Worm (Caenorhabditis elegans) whole organism, L1 larva: ENCODE results near the gene F53B7.7.
A peak's percentile ranks its signal among the peaks of the same experiment; 100 is the strongest.

Source experiments
- C04F5.9 ChIP-seq: sonication (generic microtip); optimal IDR thresholded peaks from 2 replicates; lab custom pipeline; 2016; ENCODE audit warnings: missing genetic modification characterization, missing compliant biosample characterization
- Y116A8C.19 ChIP-seq: sonication (generic microtip); optimal IDR thresholded peaks from 2 replicates; lab custom pipeline; 2016; ENCODE audit warnings: missing compliant biosample characterization, missing genetic modification characterization, borderline replicate concordance
- blmp-1 ChIP-seq: fragments of 150-350 bp; optimal IDR thresholded peaks from 2 replicates; lab custom pipeline; 2014; ENCODE audit warnings: missing biosample characterization, missing genetic modification characterization
- ceh-82 ChIP-seq, 3 experiments: fragments of 150-350 bp in 1 of 3; sonication (generic microtip) in 2 of 3; optimal IDR thresholded peaks; 2 replicates each; lab custom pipeline; 2014 to 2017; ENCODE audit warnings: missing biosample characterization in 3 of 3, missing genetic modification characterization in 3 of 3
- ces-1 ChIP-seq: fragments of 150-350 bp; optimal IDR thresholded peaks from 2 replicates; lab custom pipeline; 2014; ENCODE audit warnings: missing biosample characterization, missing genetic modification reagents, missing genetic modification characterization
- dsc-1 ChIP-seq: sonication (generic microtip); optimal IDR thresholded peaks from 2 replicates; lab custom pipeline; 2016; ENCODE audit warnings: mild to moderate bottlenecking, missing genetic modification characterization, missing compliant biosample characterization
- efl-1 ChIP-seq, 4 experiments: fragments of 150-350 bp; optimal IDR thresholded peaks in 3 of 4; peaks in 1 of 4; 1 replicate in 1 of 4; 2 replicates in 3 of 4; lab custom pipeline; 2014; ENCODE audit warnings: missing biosample characterization in 2 of 4, missing genetic modification characterization in 2 of 4, missing genetic modification reagents in 2 of 4
- egl-13 ChIP-seq: sonication (generic microtip); optimal IDR thresholded peaks from 2 replicates; lab custom pipeline; 2016; ENCODE audit warnings: missing genotype, missing genetic modification reagents, missing genetic modification characterization, missing compliant biosample characterization
- elt-2 ChIP-seq: sonication (generic microtip); optimal IDR thresholded peaks from 2 replicates; lab custom pipeline; 2016; ENCODE audit warnings: missing genetic modification characterization, mild to moderate bottlenecking, inconsistent platforms, missing compliant biosample characterization, missing genetic modification reagents
- fkh-8 ChIP-seq: sonication (generic microtip); optimal IDR thresholded peaks from 2 replicates; lab custom pipeline; 2016; ENCODE audit warnings: mild to moderate bottlenecking, missing genetic modification characterization, missing compliant biosample characterization
- hlh-4 ChIP-seq: sonication (generic microtip); optimal IDR thresholded peaks from 2 replicates; lab custom pipeline; 2016; ENCODE audit warnings: mild to moderate bottlenecking, missing genetic modification characterization, missing compliant biosample characterization
- irx-1 ChIP-seq: sonication (generic microtip); optimal IDR thresholded peaks from 2 replicates; lab custom pipeline; 2016; ENCODE audit warnings: missing genetic modification characterization, missing compliant biosample characterization
- isw-1 ChIP-seq: fragments of 200-800 bp; sonication (Bioruptor generic); IDR thresholded peaks from 2 replicates; pipeline ENCODE4 v1.3.6; 2022; ENCODE audit warnings: missing genetic modification characterization, missing compliant biosample characterization
- jun-1 ChIP-seq: fragments of 150-350 bp; optimal IDR thresholded peaks from 2 replicates; lab custom pipeline; 2014; ENCODE audit warnings: missing biosample characterization, missing genetic modification reagents, missing genetic modification characterization
- lin-14 ChIP-seq: fragments of 200-800 bp; sonication (Bioruptor generic); optimal IDR thresholded peaks from 2 replicates; lab custom pipeline; 2018; ENCODE audit warnings: mild to moderate bottlenecking, missing genetic modification characterization, moderate library complexity, missing compliant biosample characterization
- lin-15B ChIP-seq: fragments of 150-350 bp; sonication (generic microtip); optimal IDR thresholded peaks from 3 replicates; lab custom pipeline; 2014; ENCODE audit warnings: missing biosample characterization, missing genetic modification characterization
- lin-39 ChIP-seq: fragments of 150-350 bp; optimal IDR thresholded peaks from 2 replicates; lab custom pipeline; 2014; ENCODE audit warnings: missing biosample characterization, missing genetic modification reagents, missing genetic modification characterization
- lir-3 ChIP-seq: sonication (generic microtip); optimal IDR thresholded peaks from 2 replicates; lab custom pipeline; 2016; ENCODE audit warnings: mild to moderate bottlenecking, missing genetic modification characterization, moderate library complexity, missing compliant biosample characterization; ENCODE audit not compliant: poor library complexity
- mdl-1 ChIP-seq, 2 experiments: fragments of 150-350 bp; optimal IDR thresholded peaks; 2 replicates each; lab custom pipeline; 2014 to 2017; ENCODE audit warnings: missing biosample characterization in 2 of 2, missing genetic modification characterization in 2 of 2, inconsistent platforms in 1 of 2
- mef-2 ChIP-seq: fragments of 150-350 bp; optimal IDR thresholded peaks from 2 replicates; lab custom pipeline; 2014; ENCODE audit warnings: missing biosample characterization, missing genetic modification characterization
- mep-1 ChIP-seq: fragments of 150-350 bp; optimal IDR thresholded peaks from 2 replicates; lab custom pipeline; 2014; ENCODE audit warnings: missing biosample characterization, missing genetic modification characterization
- nhr-11 ChIP-seq: fragments of 150-350 bp; optimal IDR thresholded peaks from 2 replicates; lab custom pipeline; 2014; ENCODE audit warnings: missing biosample characterization, missing genetic modification characterization
- nhr-20 ChIP-seq: sonication (generic microtip); optimal IDR thresholded peaks from 2 replicates; lab custom pipeline; 2016; ENCODE audit warnings: mild to moderate bottlenecking, missing genetic modification characterization, missing compliant biosample characterization
- nhr-237 ChIP-seq: fragments of 150-350 bp; optimal IDR thresholded peaks from 2 replicates; lab custom pipeline; 2014; ENCODE audit warnings: missing biosample characterization, missing genetic modification characterization
- nhr-47 ChIP-seq: sonication (generic microtip); optimal IDR thresholded peaks from 2 replicates; lab custom pipeline; 2016; ENCODE audit warnings: mild to moderate bottlenecking, missing genetic modification characterization, moderate library complexity, missing compliant biosample characterization
- nhr-71 ChIP-seq: sonication (generic microtip); optimal IDR thresholded peaks from 2 replicates; lab custom pipeline; 2016; ENCODE audit warnings: mild to moderate bottlenecking, missing genetic modification characterization, moderate library complexity, missing compliant biosample characterization
- nhr-77 ChIP-seq: fragments of 150-350 bp; optimal IDR thresholded peaks from 2 replicates; lab custom pipeline; 2014; ENCODE audit warnings: missing biosample characterization, missing genetic modification characterization
- nhr-85 ChIP-seq: sonication (generic microtip); peaks from one replicate; lab custom pipeline; 2016; ENCODE audit warnings: missing genetic modification characterization, inconsistent platforms, missing compliant biosample characterization
- nhr-90 ChIP-seq: sonication (generic microtip); optimal IDR thresholded peaks from 2 replicates; lab custom pipeline; 2016; ENCODE audit warnings: mild to moderate bottlenecking, missing genetic modification characterization, missing compliant biosample characterization; ENCODE audit not compliant: poor library complexity
- pqm-1 ChIP-seq: sonication (generic microtip); optimal IDR thresholded peaks from 3 replicates; lab custom pipeline; 2017; ENCODE audit warnings: missing biosample characterization, missing genetic modification characterization
- skn-1 ChIP-seq: fragments of 150-350 bp; optimal IDR thresholded peaks from 2 replicates; lab custom pipeline; 2014; ENCODE audit warnings: missing biosample characterization, missing genetic modification characterization
- sox-4 ChIP-seq: sonication (generic microtip); optimal IDR thresholded peaks from 2 replicates; lab custom pipeline; 2016; ENCODE audit warnings: missing genetic modification characterization, missing compliant biosample characterization
- sup-37 ChIP-seq: fragments of 200-800 bp; sonication (Bioruptor generic); optimal IDR thresholded peaks from 2 replicates; lab custom pipeline; 2018; ENCODE audit warnings: mild to moderate bottlenecking, missing genetic modification characterization, missing compliant biosample characterization
- swsn-7 ChIP-seq: sonication (generic microtip); optimal IDR thresholded peaks from 2 replicates; lab custom pipeline; 2016; ENCODE audit warnings: missing genetic modification characterization, missing compliant biosample characterization
- tbx-2 ChIP-seq: sonication (generic microtip); optimal IDR thresholded peaks from 2 replicates; lab custom pipeline; 2016; ENCODE audit warnings: missing genetic modification characterization, missing compliant biosample characterization
- unc-62 ChIP-seq: fragments of 150-350 bp; optimal IDR thresholded peaks from 2 replicates; lab custom pipeline; 2014; ENCODE audit warnings: missing biosample characterization, missing genetic modification reagents, missing genetic modification characterization
- unc-98 ChIP-seq: fragments of 200-800 bp; sonication (Bioruptor generic); IDR thresholded peaks from 2 replicates; pipeline ENCODE4 v1.3.6; 2022; ENCODE audit warnings: missing genetic modification characterization, missing compliant biosample characterization
- xbp-1 ChIP-seq: sonication (generic microtip); optimal IDR thresholded peaks from 2 replicates; lab custom pipeline; 2016; ENCODE audit warnings: missing genetic modification characterization, missing compliant biosample characterization
- zip-4 ChIP-seq: fragments of 200-800 bp; sonication (Bioruptor generic); optimal IDR thresholded peaks from 2 replicates; lab custom pipeline; 2018; ENCODE audit warnings: mild to moderate bottlenecking, missing genetic modification characterization, moderate library complexity, missing compliant biosample characterization
- ztf-4 ChIP-seq: fragments of 150-350 bp; optimal IDR thresholded peaks from 2 replicates; lab custom pipeline; 2014; ENCODE audit warnings: missing biosample characterization, missing genetic modification characterization

Gene F53B7.7

ce11 chrV:11004094-11004493 is 5.2 kb downstream of the F53B7.7 start:
- peak; percentile 12 for TF ChIP-seq nhr-47 (tag; lab: Kevin White, UChicago)
- TF ChIP-seq dsc-1 (tag; lab: Kevin White, UChicago), result peak; percentile 92
- TF ChIP-seq nhr-90 (tag; lab: Kevin White, UChicago), result no peak
- no peak for TF ChIP-seq mef-2 (tag; lab: Kevin White, UChicago)
- TF ChIP-seq ces-1 (GFP tag; lab: Kevin White, UChicago), result no peak

ce11 chrV:11007651-11008050 is 8.8 kb downstream of the F53B7.7 start:
- TF ChIP-seq unc-98 (GFP tag; lab: Robert Waterston, UW) (no peak), blmp-1 (tag; lab: Kevin White, UChicago) (peak; percentile 5), elt-2 (tag; lab: Kevin White, UChicago) (peak; percentile 62), nhr-20 (tag; lab: Kevin White, UChicago) (no peak)

DNA sequence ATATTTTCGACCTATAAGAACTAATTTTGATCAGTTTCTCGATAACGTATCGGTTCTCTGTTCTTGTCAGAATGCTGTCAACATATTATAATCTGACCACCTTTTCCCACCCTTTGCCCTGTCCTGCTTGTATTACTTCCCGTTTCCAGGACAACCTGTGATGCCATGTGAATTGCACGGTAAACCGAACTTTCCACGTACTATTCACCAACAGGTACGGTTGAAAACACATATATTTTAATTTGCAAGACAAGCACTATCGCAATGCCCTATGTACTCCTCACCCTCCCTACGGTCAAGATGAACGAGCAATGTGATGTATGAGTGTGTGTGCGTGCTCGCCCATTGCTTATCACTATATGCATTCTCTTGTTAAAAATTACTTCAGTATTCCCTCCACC is 10.2 kb downstream of the F53B7.7 start:
- no peak for TF ChIP-seq egl-13 (tag; lab: Kevin White, UChicago)
- peak; percentile 71 for TF ChIP-seq elt-2 (tag; lab: Kevin White, UChicago)
- no peak for TF ChIP-seq mdl-1 (tag; optimal IDR thresholded peaks at IDR 0.05; lab: Kevin White, UChicago)
- peak; percentile 11 for TF ChIP-seq jun-1 (tag; lab: Kevin White, UChicago)
- no peak for TF ChIP-seq efl-1 (optimal IDR thresholded peaks at IDR 0.05; lab: Kevin White, UChicago)
- peak in 1 of 2 experiments; percentile 82 for TF ChIP-seq efl-1 (GFP tag; optimal IDR thresholded peaks at IDR 0.05 in 1 of 2; lab: Kevin White, UChicago)
- no peak for TF ChIP-seq pqm-1 (tag; lab: Kevin White, UChicago)
- TF ChIP-seq fkh-8 (tag; lab: Kevin White, UChicago), result no peak
- no peak for TF ChIP-seq mep-1 (tag; lab: Kevin White, UChicago)
- no peak for TF ChIP-seq nhr-77 (tag; lab: Kevin White, UChicago)

ce11 chrV:11010768-11011167 is 11.9 kb downstream of the F53B7.7 start:
- TF ChIP-seq lin-14, result peak; percentile 4
- TF ChIP-seq dsc-1 (tag; lab: Kevin White, UChicago), result no peak
- TF ChIP-seq C04F5.9, result no peak
- no peak for TF ChIP-seq nhr-11 (tag; lab: Kevin White, UChicago)
- peak; percentile 54 for TF ChIP-seq sox-4 (tag; lab: Kevin White, UChicago)
- TF ChIP-seq elt-2 (tag; lab: Kevin White, UChicago), result no peak
- no peak for TF ChIP-seq lin-15B (tag; lab: Kevin White, UChicago)
- no peak for TF ChIP-seq mdl-1 (tag; optimal IDR thresholded peaks at IDR 0.05; lab: Kevin White, UChicago)
- TF ChIP-seq fkh-8 (tag; lab: Kevin White, UChicago), result peak; percentile 78
- TF ChIP-seq irx-1, result no peak
- no peak for TF ChIP-seq jun-1 (tag; lab: Kevin White, UChicago)
- TF ChIP-seq nhr-47 (tag; lab: Kevin White, UChicago), result peak; percentile 39
- TF ChIP-seq nhr-237 (tag; lab: Kevin White, UChicago), result no peak
- peak; percentile 23 for TF ChIP-seq egl-13 (tag; lab: Kevin White, UChicago)
- TF ChIP-seq swsn-7 (tag; lab: Kevin White, UChicago), result no peak
- TF ChIP-seq xbp-1 (tag; lab: Kevin White, UChicago), result no peak
- no peak for TF ChIP-seq skn-1 (tag; lab: Kevin White, UChicago)
- TF ChIP-seq nhr-71 (tag; lab: Kevin White, UChicago), result peak; percentile 32
- TF ChIP-seq, all 84 proteins: peak for 6

DNA sequence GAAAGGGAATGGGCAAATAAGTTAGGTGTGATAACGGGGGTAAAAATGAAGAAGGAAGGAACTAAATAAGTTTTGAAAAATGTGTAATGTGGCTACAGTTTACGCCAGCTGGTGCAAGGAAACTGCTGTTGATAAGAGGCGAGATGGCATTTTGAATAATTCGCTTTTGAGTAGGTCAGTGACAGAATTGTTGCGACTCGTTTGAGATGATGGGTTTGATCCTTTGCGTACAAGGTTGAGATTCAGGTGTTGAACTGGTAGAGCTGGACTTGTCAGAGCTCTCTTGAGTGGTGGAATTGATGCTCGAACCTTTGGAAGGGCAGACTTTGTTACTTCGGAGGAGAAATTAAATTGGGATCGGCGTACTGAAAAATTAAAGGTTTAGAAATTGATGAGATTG is 12.9 kb downstream of the F53B7.7 start:
- TF ChIP-seq sup-37, result no peak
- no peak for TF ChIP-seq nhr-20 (tag; lab: Kevin White, UChicago)
- no peak for TF ChIP-seq efl-1 (optimal IDR thresholded peaks at IDR 0.05; lab: Kevin White, UChicago)
- TF ChIP-seq efl-1 (GFP tag; optimal IDR thresholded peaks at IDR 0.05 in 1 of 2; lab: Kevin White, UChicago), result peak in 1 of 2 experiments; percentile 90
- no peak for TF ChIP-seq hlh-4 (tag; lab: Kevin White, UChicago)
- no peak for TF ChIP-seq mef-2 (tag; lab: Kevin White, UChicago)

DNA sequence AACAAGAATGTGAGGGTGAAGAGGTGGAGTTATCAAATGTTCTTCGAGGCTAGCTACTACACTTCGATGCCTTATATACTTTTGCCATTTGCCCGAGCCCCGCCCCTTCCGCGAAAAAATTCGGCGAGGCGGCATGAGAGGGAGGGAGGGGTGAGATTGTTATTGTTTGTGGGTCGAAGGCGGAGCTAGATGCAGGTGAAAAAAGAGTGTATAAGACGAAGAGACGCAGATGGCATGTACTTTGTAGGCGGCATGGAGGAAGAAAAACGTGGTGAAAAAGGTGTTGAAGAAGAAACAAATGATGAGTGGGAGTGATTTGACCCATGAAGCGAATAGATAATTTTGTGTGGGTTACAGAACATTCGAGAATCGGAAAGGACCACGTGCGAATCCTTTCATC is 13.5 kb downstream of the F53B7.7 start, which contains the start of gene C13G3.1:
Gene C13G3.1 (minus strand): TSS at position 47 of the 400 bp plus-strand sequence.
- TF ChIP-seq ztf-4 (tag; lab: Kevin White, UChicago), result no peak
- no peak for TF ChIP-seq blmp-1 (tag; lab: Kevin White, UChicago)
- TF ChIP-seq nhr-85 (tag; lab: Kevin White, UChicago), result peak; percentile 68
- no peak for TF ChIP-seq tbx-2 (tag; lab: Kevin White, UChicago)
- TF ChIP-seq isw-1, result no peak
- no peak for TF ChIP-seq unc-62 (GFP tag; lab: Kevin White, UChicago)
- no peak for TF ChIP-seq zip-4 (GFP tag; lab: Kevin White, UChicago)
- TF ChIP-seq ceh-82 (tag; optimal IDR thresholded peaks at IDR 0.05; lab: Kevin White, UChicago), result no peak
- TF ChIP-seq lin-39 (tag; lab: Kevin White, UChicago), result no peak
- TF ChIP-seq pqm-1 (tag; lab: Kevin White, UChicago), result no peak
- TF ChIP-seq nhr-20 (tag; lab: Kevin White, UChicago), result peak; percentile 14
- no peak for TF ChIP-seq nhr-237 (tag; lab: Kevin White, UChicago)
- no peak for TF ChIP-seq ces-1 (GFP tag; lab: Kevin White, UChicago)
- TF ChIP-seq unc-98 (GFP tag; lab: Robert Waterston, UW), result no peak
- TF ChIP-seq lir-3 (tag; lab: Kevin White, UChicago), result no peak
- no peak for TF ChIP-seq lin-15B (tag; lab: Kevin White, UChicago)
- TF ChIP-seq fkh-8 (tag; lab: Kevin White, UChicago), result peak; percentile 30
- TF ChIP-seq lin-14, result no peak
- TF ChIP-seq Y116A8C.19 (tag; lab: Kevin White, UChicago), result no peak
